Worm (Caenorhabditis elegans) whole organism, early embryonic: ENCODE results near the gene srz-82.
A peak's percentile ranks its signal among the peaks of the same experiment; 100 is the strongest.

Experiments used
- B0310.2 ChIP-seq: sonication (generic microtip); optimal IDR thresholded peaks from 2 replicates; lab custom pipeline; 2016; ENCODE audit warnings: mild to moderate bottlenecking, missing genetic modification characterization, missing compliant biosample characterization
- F13C5.2 ChIP-seq: sonication (generic microtip); optimal IDR thresholded peaks from 2 replicates; lab custom pipeline; 2017; ENCODE audit warnings: mild to moderate bottlenecking, missing genetic modification characterization, inconsistent platforms, missing compliant biosample characterization
- aly-1 ChIP-seq: sonication (generic microtip); optimal IDR thresholded peaks from 2 replicates; lab custom pipeline; 2016; ENCODE audit warnings: missing genetic modification characterization, missing compliant biosample characterization
- ama-1 ChIP-seq: fragments of 150-350 bp; optimal IDR thresholded peaks from 2 replicates; lab custom pipeline; 2014
- ceh-13 ChIP-seq: fragments of 200-800 bp; sonication (Bioruptor generic); optimal IDR thresholded peaks from 2 replicates; lab custom pipeline; 2018; ENCODE audit warnings: mild to moderate bottlenecking, missing genetic modification characterization, missing compliant biosample characterization
- ceh-36 ChIP-seq: sonication (generic microtip); optimal IDR thresholded peaks from 2 replicates; lab custom pipeline; 2016; ENCODE audit warnings: missing genetic modification characterization, inconsistent platforms, missing compliant biosample characterization
- ets-7 ChIP-seq: sonication (generic microtip); optimal IDR thresholded peaks from 2 replicates; lab custom pipeline; 2016; ENCODE audit warnings: missing genotype, missing genetic modification characterization, missing compliant biosample characterization
- flt-1 ChIP-seq: fragments of 200-800 bp; sonication (Bioruptor generic); IDR thresholded peaks from 2 replicates; pipeline ENCODE4 v1.3.6; 2022; ENCODE audit warnings: missing genetic modification characterization, missing compliant biosample characterization
- hmbx-1 ChIP-seq: sonication (generic microtip); optimal IDR thresholded peaks from 2 replicates; lab custom pipeline; 2016; ENCODE audit warnings: mild to moderate bottlenecking, missing genetic modification characterization, missing compliant biosample characterization
- hmg-4 ChIP-seq: fragments of 200-800 bp; sonication (Bioruptor generic); optimal IDR thresholded peaks from 2 replicates; lab custom pipeline; 2018; ENCODE audit warnings: mild to moderate bottlenecking, missing genetic modification characterization, missing compliant biosample characterization
- hnd-1 ChIP-seq: sonication (generic microtip); optimal IDR thresholded peaks from 2 replicates; lab custom pipeline; 2016; ENCODE audit warnings: missing genetic modification characterization, missing compliant biosample characterization
- pes-1 ChIP-seq: fragments of 200-800 bp; sonication (Bioruptor generic); IDR thresholded peaks from 2 replicates; pipeline ENCODE4 v1.3.6; 2022; ENCODE audit warnings: missing genetic modification reagents, missing genetic modification characterization, missing compliant biosample characterization
- scrt-1 ChIP-seq: fragments of 200-800 bp; sonication (Bioruptor generic); IDR thresholded peaks from 2 replicates; pipeline ENCODE4 v1.3.6; 2022; ENCODE audit warnings: missing genetic modification characterization, missing compliant biosample characterization
- sea-1 ChIP-seq: fragments of 200-800 bp; sonication (Bioruptor generic); conservative IDR thresholded peaks from 2 replicates; pipeline ENCODE4 v1.3.6; 2022; ENCODE audit warnings: missing genetic modification characterization, missing compliant biosample characterization
- tbx-11 ChIP-seq: fragments of 200-800 bp; sonication (Bioruptor generic); IDR thresholded peaks from 2 replicates; pipeline ENCODE4 v1.3.6; 2022; ENCODE audit warnings: missing genetic modification characterization, missing compliant biosample characterization
- tbx-37 ChIP-seq: fragments of 200-800 bp; sonication (Bioruptor generic); conservative IDR thresholded peaks from 2 replicates; pipeline ENCODE4 v1.3.6; 2022; ENCODE audit warnings: missing genetic modification reagents, missing genetic modification characterization, missing compliant biosample characterization
- tra-4 ChIP-seq: sonication (generic microtip); optimal IDR thresholded peaks from 2 replicates; lab custom pipeline; 2017; ENCODE audit warnings: missing genetic modification characterization, missing compliant biosample characterization

srz-82 gene

ce11 chrIV:3526144-3526797, 43.6 kb downstream of the srz-82 start:
- no peak for TF ChIP-seq sea-1 (GFP tag; lab: Robert Waterston, UW)
- TF ChIP-seq ceh-13: no peak
- TF ChIP-seq ama-1: peak; percentile 61
- no peak for TF ChIP-seq F13C5.2 (tag; lab: Kevin White, UChicago)
- TF ChIP-seq B0310.2 (tag; lab: Kevin White, UChicago): peak; percentile 29
- no peak for TF ChIP-seq hmbx-1 (tag; lab: Kevin White, UChicago)

- TF ChIP-seq ceh-13 (no peak), tra-4 (tag; lab: Kevin White, UChicago) (no peak), ama-1 (no peak), F13C5.2 (tag; lab: Kevin White, UChicago) (no peak), pes-1 (no peak), flt-1 (GFP tag; lab: Robert Waterston, UW) (no peak), tbx-11 (no peak), scrt-1 (no peak)
Observed at ce11 chrIV:3526831-3527404, 44.2 kb downstream of the srz-82 start, which contains the start of gene M57.2. Gene M57.2 (plus strand): TSS chrIV:3527354.

- no peak for TF ChIP-seq F13C5.2 (tag; lab: Kevin White, UChicago)
- no peak for TF ChIP-seq ceh-36
- no peak for TF ChIP-seq hmg-4 (GFP tag; lab: Kevin White, UChicago)
- no peak for TF ChIP-seq hmbx-1 (tag; lab: Kevin White, UChicago)
- TF ChIP-seq tra-4 (tag; lab: Kevin White, UChicago): no peak
- TF ChIP-seq B0310.2 (tag; lab: Kevin White, UChicago): no peak
- no peak for TF ChIP-seq ama-1
- TF ChIP-seq ceh-13: no peak
- TF ChIP-seq tbx-37 (GFP tag; lab: Robert Waterston, UW): no peak
- no peak for TF ChIP-seq tbx-11
- no peak for TF ChIP-seq scrt-1
Observed at ce11 chrIV:3527878-3528277, 45.2 kb downstream of the srz-82 start.

- TF ChIP-seq aly-1 (tag; lab: Kevin White, UChicago) (no peak), sea-1 (GFP tag; lab: Robert Waterston, UW) (no peak), B0310.2 (tag; lab: Kevin White, UChicago) (no peak), ceh-36 (no peak), hmbx-1 (tag; lab: Kevin White, UChicago) (no peak), tra-4 (tag; lab: Kevin White, UChicago) (no peak), scrt-1 (no peak), tbx-11 (no peak), hnd-1 (tag; lab: Kevin White, UChicago) (no peak), hmg-4 (GFP tag; lab: Kevin White, UChicago) (no peak), pes-1 (no peak), ets-7 (tag; lab: Kevin White, UChicago) (no peak), F13C5.2 (tag; lab: Kevin White, UChicago) (no peak), tbx-37 (GFP tag; lab: Robert Waterston, UW) (no peak)
Observed at ce11 chrIV:3531535-3531934, 48.8 kb downstream of the srz-82 start.

ce11 chrIV:3532167-3532566, 49.5 kb downstream of the srz-82 start, which contains the start of gene M57.1:
Gene M57.1 (plus strand): TSS chrIV:3532467.
- TF ChIP-seq pes-1: no peak
- TF ChIP-seq ama-1: no peak
- TF ChIP-seq tbx-11: no peak
- no peak for TF ChIP-seq hnd-1 (tag; lab: Kevin White, UChicago)
- no peak for TF ChIP-seq scrt-1
- no peak for TF ChIP-seq F13C5.2 (tag; lab: Kevin White, UChicago)
- TF ChIP-seq B0310.2 (tag; lab: Kevin White, UChicago): no peak
- no peak for TF ChIP-seq hmg-4 (GFP tag; lab: Kevin White, UChicago)
- TF ChIP-seq tra-4 (tag; lab: Kevin White, UChicago): no peak
- TF ChIP-seq hmbx-1 (tag; lab: Kevin White, UChicago): no peak
- no peak for TF ChIP-seq ceh-36
- TF ChIP-seq ceh-13: no peak
- TF ChIP-seq aly-1 (tag; lab: Kevin White, UChicago): no peak
- TF ChIP-seq flt-1 (GFP tag; lab: Robert Waterston, UW): no peak
- TF ChIP-seq sea-1 (GFP tag; lab: Robert Waterston, UW): no peak
- no peak for TF ChIP-seq tbx-37 (GFP tag; lab: Robert Waterston, UW)
- no peak for TF ChIP-seq ets-7 (tag; lab: Kevin White, UChicago)

ce11 chrIV:3532989-3533388, 50.3 kb downstream of the srz-82 start:
- TF ChIP-seq F13C5.2 (tag; lab: Kevin White, UChicago) (no peak), tbx-37 (GFP tag; lab: Robert Waterston, UW) (no peak), ets-7 (tag; lab: Kevin White, UChicago) (no peak), aly-1 (tag; lab: Kevin White, UChicago) (no peak), tbx-11 (no peak), ama-1 (no peak), flt-1 (GFP tag; lab: Robert Waterston, UW) (no peak), B0310.2 (tag; lab: Kevin White, UChicago) (no peak), ceh-13 (no peak), tra-4 (tag; lab: Kevin White, UChicago) (no peak), scrt-1 (no peak), sea-1 (GFP tag; lab: Robert Waterston, UW) (no peak), ceh-36 (no peak), hnd-1 (tag; lab: Kevin White, UChicago) (no peak), pes-1 (no peak), hmg-4 (GFP tag; lab: Kevin White, UChicago) (no peak), hmbx-1 (tag; lab: Kevin White, UChicago) (no peak)
